Worm (Caenorhabditis elegans) whole organism, L4 larva: ENCODE results near the gene sulp-5.
A peak's percentile ranks its signal among the peaks of the same experiment; 100 is the strongest.

Experiments
- F10B5.3 ChIP-seq: sonication (generic microtip); optimal IDR thresholded peaks from 2 replicates; lab custom pipeline; 2016; ENCODE audit warnings: mild to moderate bottlenecking, missing genetic modification characterization, missing compliant biosample characterization
- F37D6.2 ChIP-seq: sonication (generic microtip); optimal IDR thresholded peaks from 2 replicates; lab custom pipeline; 2016; ENCODE audit warnings: mild to moderate bottlenecking, missing genetic modification characterization, missing compliant biosample characterization
- T20F7.1 ChIP-seq: fragments of 200-800 bp; sonication (Bioruptor generic); optimal IDR thresholded peaks from 2 replicates; lab custom pipeline; 2018; ENCODE audit warnings: mild to moderate bottlenecking, missing genetic modification characterization, missing compliant biosample characterization
- T26A8.4 ChIP-seq: fragments of 200-800 bp; sonication (Bioruptor generic); IDR thresholded peaks from 2 replicates; pipeline ENCODE4 v1.3.6; 2022; ENCODE audit warnings: missing genetic modification characterization, missing compliant biosample characterization
- Y105C5A.15 ChIP-seq: fragments of 200-800 bp; sonication (Bioruptor generic); IDR thresholded peaks from 2 replicates; pipeline ENCODE4 v1.3.6; 2022; ENCODE audit warnings: missing genetic modification characterization, missing compliant biosample characterization
- Y5F2A.4 ChIP-seq: fragments of 200-800 bp; sonication (Bioruptor generic); optimal IDR thresholded peaks from 2 replicates; lab custom pipeline; 2018; ENCODE audit warnings: mild to moderate bottlenecking, missing genetic modification characterization, missing compliant biosample characterization
- ZK337.2 ChIP-seq: fragments of 200-800 bp; sonication (Bioruptor generic); IDR thresholded peaks from 2 replicates; pipeline ENCODE4 v1.3.6; 2022; ENCODE audit warnings: missing genetic modification reagents, missing genetic modification characterization, missing compliant biosample characterization
- aha-1 ChIP-seq: fragments of 150-350 bp; peaks from one replicate; lab custom pipeline; 2014; ENCODE audit warnings: missing biosample characterization, missing genetic modification characterization
- aly-2 ChIP-seq: sonication (generic microtip); optimal IDR thresholded peaks from 2 replicates; lab custom pipeline; 2018; ENCODE audit warnings: missing biosample characterization, missing genetic modification characterization
- ceh-32 ChIP-seq: sonication (generic microtip); optimal IDR thresholded peaks from 2 replicates; lab custom pipeline; 2016; ENCODE audit warnings: mild to moderate bottlenecking, missing genetic modification characterization, missing compliant biosample characterization; ENCODE audit not compliant: poor library complexity
- cey-2 ChIP-seq: sonication (generic microtip); optimal IDR thresholded peaks from 3 replicates; lab custom pipeline; 2017; ENCODE audit warnings: missing genetic modification characterization, mild to moderate bottlenecking, missing compliant biosample characterization, antibody characterized with exemption, borderline replicate concordance; ENCODE audit not compliant: insufficient read depth
- daf-16 ChIP-seq, 3 experiments: sonication (generic microtip); optimal IDR thresholded peaks; 2 replicates each; lab custom pipeline; 2016 to 2017; ENCODE audit warnings: missing genetic modification characterization in 3 of 3, missing genetic modification reagents in 3 of 3, mild to moderate bottlenecking in 2 of 3, missing compliant biosample characterization in 2 of 3, missing biosample characterization in 1 of 3, moderate library complexity in 1 of 3
- dmd-6 ChIP-seq: fragments of 200-800 bp; sonication (Bioruptor generic); IDR thresholded peaks from 2 replicates; pipeline ENCODE4 v1.3.6; 2022; ENCODE audit warnings: missing genetic modification reagents, missing genetic modification characterization, missing compliant biosample characterization
- dpl-1 ChIP-seq: fragments of 150-350 bp; optimal IDR thresholded peaks from 2 replicates; lab custom pipeline; 2014; ENCODE audit warnings: missing biosample characterization, missing genetic modification reagents, missing genetic modification characterization
- duxl-1 ChIP-seq: sonication (generic microtip); optimal IDR thresholded peaks from 2 replicates; lab custom pipeline; 2016; ENCODE audit warnings: mild to moderate bottlenecking, missing genetic modification characterization, moderate library complexity, missing compliant biosample characterization; ENCODE audit not compliant: poor library complexity
- dve-1 ChIP-seq: sonication (generic microtip); optimal IDR thresholded peaks from 2 replicates; lab custom pipeline; 2017; ENCODE audit warnings: antibody characterized with exemption, mild to moderate bottlenecking, missing genetic modification characterization, missing compliant biosample characterization; ENCODE audit not compliant: insufficient read depth
- fos-1 ChIP-seq: fragments of 150-350 bp; optimal IDR thresholded peaks from 2 replicates; lab custom pipeline; 2014; ENCODE audit warnings: missing biosample characterization, missing genetic modification characterization
- hif-1 ChIP-seq, 2 experiments: sonication (generic microtip); optimal IDR thresholded peaks; 2 replicates each; lab custom pipeline; 2016 to 2017; ENCODE audit warnings: missing compliant biosample characterization in 2 of 2, missing genetic modification characterization in 2 of 2, missing genetic modification reagents in 2 of 2, missing genotype in 2 of 2, mild to moderate bottlenecking in 1 of 2
- hlh-30 ChIP-seq: sonication (generic microtip); optimal IDR thresholded peaks from 2 replicates; lab custom pipeline; 2017; ENCODE audit warnings: antibody characterized with exemption, mild to moderate bottlenecking, missing genetic modification characterization, missing compliant biosample characterization; ENCODE audit not compliant: insufficient read depth
- hmg-1.1 ChIP-seq: fragments of 200-800 bp; sonication (Bioruptor generic); IDR thresholded peaks from 2 replicates; pipeline ENCODE4 v1.3.6; 2022; ENCODE audit warnings: missing genetic modification reagents, missing genetic modification characterization, missing compliant biosample characterization
- lin-15B ChIP-seq: fragments of 150-350 bp; sonication (generic microtip); optimal IDR thresholded peaks from 3 replicates; lab custom pipeline; 2014; ENCODE audit warnings: missing biosample characterization, missing genetic modification characterization
- lin-29 ChIP-seq: fragments of 200-800 bp; sonication (Bioruptor generic); IDR thresholded peaks from 2 replicates; pipeline ENCODE4 v1.3.6; 2022; ENCODE audit warnings: missing genetic modification reagents, missing genetic modification characterization, missing compliant biosample characterization
- lin-39 ChIP-seq: fragments of 150-350 bp; optimal IDR thresholded peaks from 2 replicates; lab custom pipeline; 2014; ENCODE audit warnings: missing biosample characterization, missing genetic modification reagents, missing genetic modification characterization
- lir-3 ChIP-seq: sonication (generic microtip); optimal IDR thresholded peaks from 2 replicates; lab custom pipeline; 2016; ENCODE audit warnings: mild to moderate bottlenecking, missing genetic modification characterization, missing compliant biosample characterization
- madf-9 ChIP-seq: fragments of 200-800 bp; sonication (Bioruptor generic); conservative IDR thresholded peaks from 2 replicates; pipeline ENCODE4 v1.3.6; 2022; ENCODE audit warnings: missing genetic modification reagents, missing genetic modification characterization, missing compliant biosample characterization
- mdl-1 ChIP-seq, 2 experiments: fragments of 150-350 bp in 1 of 2; sonication (generic microtip) in 1 of 2; optimal IDR thresholded peaks; 2 replicates each; lab custom pipeline; 2014 to 2017; ENCODE audit warnings: missing biosample characterization in 2 of 2, missing genetic modification characterization in 2 of 2
- mes-2 ChIP-seq: sonication (generic microtip); optimal IDR thresholded peaks from 2 replicates; lab custom pipeline; 2016; ENCODE audit warnings: missing genotype, mild to moderate bottlenecking, missing genetic modification characterization, missing compliant biosample characterization; ENCODE audit not compliant: poor library complexity, severe bottlenecking
- mxl-2 ChIP-seq: fragments of 200-800 bp; sonication (Bioruptor generic); conservative IDR thresholded peaks from 2 replicates; pipeline ENCODE4 v1.3.6; 2022; ENCODE audit warnings: missing genetic modification reagents, missing genetic modification characterization, missing compliant biosample characterization
- mxl-3 ChIP-seq: fragments of 200-800 bp; sonication (Bioruptor generic); optimal IDR thresholded peaks from 2 replicates; lab custom pipeline; 2018; ENCODE audit warnings: mild to moderate bottlenecking, missing genetic modification characterization, missing compliant biosample characterization
- nhr-102 ChIP-seq: sonication (generic microtip); optimal IDR thresholded peaks from 2 replicates; lab custom pipeline; 2016; ENCODE audit warnings: mild to moderate bottlenecking, missing genetic modification characterization, moderate library complexity, missing compliant biosample characterization
- nhr-237 ChIP-seq: sonication (generic microtip); optimal IDR thresholded peaks from 2 replicates; lab custom pipeline; 2017; ENCODE audit warnings: missing biosample characterization, missing genetic modification characterization
- nhr-48 ChIP-seq: sonication (generic microtip); optimal IDR thresholded peaks from 2 replicates; lab custom pipeline; 2016; ENCODE audit warnings: mild to moderate bottlenecking, missing genetic modification characterization, missing compliant biosample characterization
- pha-4 ChIP-seq, 2 experiments: fragments of 150-350 bp in 1 of 2; fragments of 200-800 bp in 1 of 2; sonication (Bioruptor generic) in 1 of 2; IDR thresholded peaks in 1 of 2; optimal IDR thresholded peaks in 1 of 2; 2 replicates each; pipeline versions ENCODE4 v1.3.6 to Lab custom; 2014 to 2022; ENCODE audit warnings: missing genetic modification characterization in 2 of 2, missing genetic modification reagents in 2 of 2, missing biosample characterization in 1 of 2, missing compliant biosample characterization in 1 of 2
- pqm-1 ChIP-seq: sonication (generic microtip); optimal IDR thresholded peaks from 2 replicates; lab custom pipeline; 2017; ENCODE audit warnings: missing biosample characterization, missing genetic modification characterization
- snpc-1.2 ChIP-seq: fragments of 200-800 bp; sonication (Bioruptor generic); IDR thresholded peaks from 2 replicates; pipeline ENCODE4 v1.3.6; 2022; ENCODE audit warnings: missing genetic modification reagents, missing genetic modification characterization, missing compliant biosample characterization
- spr-1 ChIP-seq: sonication (generic microtip); optimal IDR thresholded peaks from 2 replicates; lab custom pipeline; 2016; ENCODE audit warnings: mild to moderate bottlenecking, missing genetic modification characterization, missing compliant biosample characterization
- tra-1 ChIP-seq: fragments of 200-800 bp; sonication (Bioruptor generic); IDR thresholded peaks from 2 replicates; pipeline ENCODE4 v1.3.6; 2022; ENCODE audit warnings: missing genetic modification reagents, missing genetic modification characterization, missing compliant biosample characterization
- unc-62 ChIP-seq, 3 experiments: fragments of 150-350 bp in 1 of 3; sonication (generic microtip); optimal IDR thresholded peaks in 2 of 3; peaks in 1 of 3; 1 replicate in 1 of 3; 2 replicates in 2 of 3; lab custom pipeline; 2014 to 2017; ENCODE audit warnings: missing biosample characterization in 3 of 3, missing genetic modification characterization in 3 of 3, missing genetic modification reagents in 3 of 3, missing genotype in 1 of 3
- vab-7 ChIP-seq: fragments of 200-800 bp; sonication (Bioruptor generic); IDR thresholded peaks from 2 replicates; pipeline ENCODE4 v1.3.6; 2022; ENCODE audit warnings: missing genetic modification reagents, missing genetic modification characterization, missing compliant biosample characterization
- zfp-2 ChIP-seq: sonication (generic microtip); optimal IDR thresholded peaks from 2 replicates; lab custom pipeline; 2016; ENCODE audit warnings: mild to moderate bottlenecking, missing genetic modification characterization, missing compliant biosample characterization
- zfp-3 ChIP-seq: fragments of 200-800 bp; sonication (Bioruptor generic); conservative IDR thresholded peaks from 2 replicates; pipeline ENCODE4 v1.3.6; 2022; ENCODE audit warnings: missing genetic modification reagents, missing genetic modification characterization, missing compliant biosample characterization
- ztf-7 ChIP-seq: fragments of 150-350 bp; optimal IDR thresholded peaks from 2 replicates; lab custom pipeline; 2014; ENCODE audit warnings: missing biosample characterization, missing genetic modification characterization

sulp-5 gene

DNA sequence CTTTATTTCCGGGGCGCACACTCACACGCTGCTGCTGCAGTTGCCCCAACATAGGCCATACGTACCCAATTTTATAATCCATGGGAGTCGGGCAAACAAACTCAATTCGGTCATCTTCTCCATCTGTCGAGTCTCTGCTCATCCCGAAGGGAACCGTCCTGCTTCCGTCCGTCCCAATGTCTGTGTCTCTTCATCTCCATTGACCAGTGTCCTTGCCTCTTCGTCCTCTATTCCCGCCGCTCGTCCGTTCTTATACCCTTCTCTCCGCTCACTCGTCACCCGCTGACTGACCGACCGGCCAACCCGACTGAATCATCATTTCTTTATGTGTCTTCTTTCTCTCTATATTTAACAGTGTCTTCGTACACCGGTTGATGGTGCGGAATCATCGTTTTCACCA, 35.0 kb upstream of the sulp-5 start (continued):
- TF ChIP-seq F37D6.2 (tag; lab: Kevin White, UChicago) = no peak
- TF ChIP-seq mes-2 = peak; percentile 34
- TF ChIP-seq zfp-3 (GFP tag; lab: Robert Waterston, UW) = no peak
- peak; percentile 45 for TF ChIP-seq pqm-1 (tag; lab: Kevin White, UChicago)
- TF ChIP-seq lin-15B (tag; lab: Kevin White, UChicago) = no peak
- TF ChIP-seq pha-4 (GFP tag; IDR thresholded peaks at IDR 0.05; lab: Robert Waterston, UW) = no peak
- TF ChIP-seq pha-4 (tag; optimal IDR thresholded peaks at IDR 0.05; lab: Kevin White, UChicago) = no peak
- no peak for TF ChIP-seq ceh-32 (tag; lab: Kevin White, UChicago)
- TF ChIP-seq mxl-3 (GFP tag; lab: Kevin White, UChicago) = peak; percentile 30
- TF ChIP-seq Y5F2A.4 (GFP tag; lab: Kevin White, UChicago) = no peak
- peak; percentile 23 for TF ChIP-seq hlh-30 (tag; lab: Kevin White, UChicago)
- 0 out of 2 replicates have a peak, but pooled peaks have one; percentile 30 for TF ChIP-seq T26A8.4 (GFP tag; lab: Robert Waterston, UW)
- no peak for TF ChIP-seq lir-3 (tag; lab: Kevin White, UChicago)
- peak; percentile 61 for TF ChIP-seq hmg-1.1 (GFP tag; lab: Robert Waterston, UW)
- no peak for TF ChIP-seq snpc-1.2 (GFP tag; lab: Robert Waterston, UW)
- no peak for TF ChIP-seq hif-1 (tag; optimal IDR thresholded peaks at IDR 0.05; lab: Kevin White, UChicago)
- TF ChIP-seq lin-29 (GFP tag; lab: Robert Waterston, UW) = no peak
- TF ChIP-seq duxl-1 (tag; lab: Kevin White, UChicago) = peak; percentile 14
- no peak for TF ChIP-seq tra-1 (GFP tag; lab: Robert Waterston, UW)
- TF ChIP-seq fos-1 = no peak
- TF ChIP-seq mdl-1 (tag; optimal IDR thresholded peaks at IDR 0.05; lab: Kevin White, UChicago) = peak in 1 of 2 experiments; percentile 43
- TF ChIP-seq T20F7.1 (GFP tag; lab: Kevin White, UChicago) = no peak

DNA sequence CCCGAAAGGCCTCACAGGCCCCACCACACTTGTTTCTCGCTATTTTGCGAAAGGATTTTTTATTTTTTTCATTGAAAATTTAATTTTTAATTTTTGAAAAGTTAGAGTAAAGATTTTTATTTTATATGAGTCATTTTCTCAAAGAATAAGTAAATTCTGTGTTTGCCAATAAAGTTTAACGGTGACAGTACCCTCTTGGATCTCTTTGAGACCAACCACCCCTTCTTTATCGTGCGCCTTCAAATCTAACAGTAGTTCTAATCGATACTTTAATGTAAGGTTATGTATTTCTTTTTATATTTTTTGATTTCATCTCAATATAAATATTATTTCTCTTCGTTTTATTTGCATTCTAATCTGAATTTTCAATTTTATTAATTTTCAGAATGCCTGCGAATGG, 34.3 kb upstream of the sulp-5 start, which contains the start of gene hmp-1:
TSS of gene hmp-1 (plus strand) at position 380 of the 400 bp plus-strand sequence.
- TF ChIP-seq ZK337.2 (GFP tag; lab: Robert Waterston, UW) = no peak
- TF ChIP-seq nhr-48 (tag; lab: Kevin White, UChicago) = no peak
- peak; percentile 9 for TF ChIP-seq aha-1
- no peak for TF ChIP-seq zfp-2
- no peak for TF ChIP-seq Y105C5A.15 (GFP tag; lab: Robert Waterston, UW)

DNA sequence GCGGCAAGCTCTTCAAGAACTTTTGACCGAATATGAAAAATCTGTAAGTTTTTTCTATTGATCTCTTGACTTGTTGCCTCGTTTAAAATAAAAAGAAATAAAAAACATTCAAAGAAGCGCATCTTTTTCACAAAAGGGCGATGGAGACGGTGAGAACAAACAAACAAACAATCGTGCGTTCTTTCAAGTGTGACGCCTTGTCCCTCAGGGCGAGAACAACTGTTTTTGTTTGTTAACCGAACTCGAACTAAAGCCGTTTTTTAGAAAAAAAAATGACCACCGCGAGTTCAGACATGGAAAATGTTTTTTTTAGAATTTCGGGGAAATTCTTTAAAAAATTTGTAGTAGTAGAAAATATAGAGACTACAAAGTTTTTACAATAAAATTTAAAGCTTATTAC, 32.9 kb upstream of the sulp-5 start:
- TF ChIP-seq hlh-30 (tag; lab: Kevin White, UChicago) = no peak
- no peak for TF ChIP-seq ZK337.2 (GFP tag; lab: Robert Waterston, UW)
- TF ChIP-seq vab-7 (GFP tag; lab: Robert Waterston, UW) = no peak
- TF ChIP-seq pha-4 (GFP tag; IDR thresholded peaks at IDR 0.05; lab: Robert Waterston, UW) = no peak
- peak; percentile 50 for TF ChIP-seq pha-4 (tag; optimal IDR thresholded peaks at IDR 0.05; lab: Kevin White, UChicago)
- TF ChIP-seq F10B5.3 (tag; lab: Kevin White, UChicago) = no peak
- TF ChIP-seq madf-9 = no peak
- peak in 1 of 2 experiments; percentile 86 for TF ChIP-seq unc-62 (GFP tag; optimal IDR thresholded peaks at IDR 0.05 in 1 of 2; lab: Kevin White, UChicago)
- no peak for TF ChIP-seq unc-62 (tag; optimal IDR thresholded peaks at IDR 0.05; lab: Kevin White, UChicago)

DNA sequence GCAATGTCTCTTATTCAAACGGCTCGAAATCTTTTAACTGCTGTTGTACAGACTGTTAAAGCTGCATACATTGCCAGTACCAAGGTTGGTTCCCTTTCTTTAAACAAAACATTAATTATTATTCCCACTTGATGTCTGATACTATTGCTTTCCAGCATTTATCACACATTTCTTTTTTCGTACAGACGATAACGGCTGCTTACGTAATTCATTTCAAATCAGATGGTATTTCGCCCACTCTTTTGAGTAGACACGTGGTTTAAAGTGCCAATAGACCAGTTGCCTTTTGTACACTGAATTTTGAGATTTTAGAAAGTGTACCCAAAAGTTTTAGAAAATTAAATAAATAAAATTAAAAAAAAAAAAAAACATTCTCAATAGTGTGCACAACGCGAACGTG, 30.4 kb upstream of the sulp-5 start:
- TF ChIP-seq ztf-7 (tag; lab: Kevin White, UChicago) (no peak), hlh-30 (tag; lab: Kevin White, UChicago) (peak; percentile 59), spr-1 (tag; lab: Kevin White, UChicago) (no peak), vab-7 (GFP tag; lab: Robert Waterston, UW) (no peak), nhr-102 (tag; lab: Kevin White, UChicago) (no peak), dve-1 (tag; lab: Kevin White, UChicago) (peak; percentile 31), hmg-1.1 (GFP tag; lab: Robert Waterston, UW) (no peak), mxl-2 (GFP tag; lab: Robert Waterston, UW) (no peak), cey-2 (no peak), dmd-6 (peak; percentile 36), ceh-32 (tag; lab: Kevin White, UChicago) (no peak), dpl-1 (no peak), aly-2 (tag; lab: Kevin White, UChicago) (no peak), daf-16 (GFP tag; optimal IDR thresholded peaks at IDR 0.05; lab: Kevin White, UChicago) (no peak), daf-16 (tag; optimal IDR thresholded peaks at IDR 0.05; lab: Kevin White, UChicago) (peak; percentile 59), lin-39 (no peak), nhr-237 (tag; lab: Kevin White, UChicago) (no peak)
